Worm (Caenorhabditis elegans) whole organism, late embryonic: ENCODE results near the gene C27D6.11.

Experiments used
- C38D4.7 ChIP-seq: fragments of 200-800 bp; sonication (Bioruptor generic); optimal IDR thresholded peaks from 2 replicates; lab custom pipeline; 2018; ENCODE audit warnings: mild to moderate bottlenecking, missing genetic modification characterization, moderate library complexity, missing compliant biosample characterization
- F13H6.1 ChIP-seq: sonication (generic microtip); optimal IDR thresholded peaks from 2 replicates; lab custom pipeline; 2016; ENCODE audit warnings: missing genetic modification characterization, missing compliant biosample characterization
- elt-2 ChIP-seq: sonication (generic microtip); optimal IDR thresholded peaks from 2 replicates; lab custom pipeline; 2016; ENCODE audit warnings: missing genetic modification reagents, missing genetic modification characterization, missing compliant biosample characterization
- elt-4 ChIP-seq: sonication (generic microtip); optimal IDR thresholded peaks from 2 replicates; lab custom pipeline; 2016; ENCODE audit warnings: missing genetic modification characterization, missing compliant biosample characterization
- ets-4 ChIP-seq: sonication (generic microtip); optimal IDR thresholded peaks from 2 replicates; lab custom pipeline; 2016; ENCODE audit warnings: missing genetic modification characterization, missing compliant biosample characterization
- fkh-10 ChIP-seq: fragments of 150-350 bp; optimal IDR thresholded peaks from 2 replicates; lab custom pipeline; 2014; ENCODE audit warnings: missing biosample characterization, missing genetic modification reagents, missing genetic modification characterization
- mec-3 ChIP-seq: sonication (generic microtip); optimal IDR thresholded peaks from 2 replicates; lab custom pipeline; 2016; ENCODE audit warnings: borderline replicate concordance, missing genetic modification characterization, missing compliant biosample characterization
- nfya-1 ChIP-seq: sonication (generic microtip); optimal IDR thresholded peaks from 2 replicates; lab custom pipeline; 2017; ENCODE audit warnings: missing genetic modification characterization, mild to moderate bottlenecking, missing compliant biosample characterization, antibody characterized with exemption, moderate library complexity
- pha-4 ChIP-seq: fragments of 150-350 bp; optimal IDR thresholded peaks from 2 replicates; lab custom pipeline; 2018; ENCODE audit warnings: missing biosample characterization, missing genetic modification reagents, missing genetic modification characterization
- unc-55 ChIP-seq: sonication (generic microtip); optimal IDR thresholded peaks from 2 replicates; lab custom pipeline; 2017; ENCODE audit warnings: missing biosample characterization, missing genetic modification reagents, missing genetic modification characterization
- unc-86 ChIP-seq: sonication (generic microtip); optimal IDR thresholded peaks from 2 replicates; lab custom pipeline; 2016; ENCODE audit warnings: missing genetic modification characterization, missing compliant biosample characterization

- no peak for TF ChIP-seq F13H6.1
- TF ChIP-seq pha-4 (tag; lab: Kevin White, UChicago), result no peak
- TF ChIP-seq elt-4 (tag; lab: Kevin White, UChicago), result no peak
- no peak for TF ChIP-seq ets-4 (tag; lab: Kevin White, UChicago)
- TF ChIP-seq nfya-1 (tag; lab: Kevin White, UChicago), result no peak
- TF ChIP-seq C38D4.7 (GFP tag; lab: Kevin White, UChicago), result no peak
- no peak for TF ChIP-seq elt-2 (tag; lab: Kevin White, UChicago)
- TF ChIP-seq mec-3 (tag; lab: Kevin White, UChicago), result no peak
- no peak for TF ChIP-seq unc-86 (tag; lab: Kevin White, UChicago)
- TF ChIP-seq fkh-10, result no peak
- no peak for TF ChIP-seq unc-55 (GFP tag; lab: Kevin White, UChicago)
Measured at ce11 chrII:5142619-5143018, 18.4 kb downstream of the C27D6.11 start, which contains the start of gene F58A6.1.
